Worm (Caenorhabditis elegans): ENCODE data around the gene pmpl-1.

pmpl-1 gene

DNA sequence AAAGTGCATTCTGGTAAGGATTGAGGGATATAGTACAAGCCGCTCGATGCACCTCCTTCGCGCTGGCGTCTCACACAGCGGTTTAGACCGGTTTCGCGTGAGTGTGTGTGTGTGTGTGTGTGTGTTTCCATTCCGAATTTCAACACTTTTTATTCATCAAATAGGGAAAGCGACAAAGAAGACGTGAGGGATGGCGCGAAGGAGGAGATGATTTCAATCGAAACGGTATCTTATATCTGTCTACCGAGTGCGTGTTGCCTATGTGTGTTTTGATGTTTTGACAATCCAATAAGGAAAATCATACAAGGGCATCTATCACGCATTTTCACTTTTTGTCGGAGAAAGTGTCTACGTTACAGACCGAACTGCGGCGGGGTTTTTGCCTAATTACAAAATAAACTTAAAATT lies 49.9 kb downstream of the pmpl-1 start (continued):
- TF ChIP-seq ztf-1 (GFP tag; conservative IDR thresholded peaks at IDR 0.05) (no peak), mab-5 (tag; optimal IDR thresholded peaks at IDR 0.05) (no peak)
